Fruit fly (Drosophila melanogaster) whole organism, adult: ENCODE data around the gene CG4872.
A peak's percentile ranks its signal among the peaks of the same experiment; 100 is the strongest.

Experiments used
- CG11617 ChIP-seq: fragments of 200-800 bp; sonication (Bioruptor generic); optimal IDR thresholded peaks from 2 replicates; lab custom pipeline; 2017; ENCODE audit warnings: mild to moderate bottlenecking, missing biosample characterization, missing genetic modification reagents, missing genetic modification characterization
- CG7045 ChIP-seq: fragments of 200-800 bp; sonication (Bioruptor generic); optimal IDR thresholded peaks from 2 replicates; lab custom pipeline; 2017; ENCODE audit warnings: missing biosample characterization, mild to moderate bottlenecking, missing genetic modification characterization
- Clk ChIP-seq: fragments of 200-800 bp; sonication (Bioruptor generic); optimal IDR thresholded peaks from 2 replicates; lab custom pipeline; 2017; ENCODE audit warnings: missing biosample characterization, missing genetic modification characterization
- Hr96 ChIP-seq: fragments of 200-800 bp; sonication (Bioruptor generic); optimal IDR thresholded peaks from 2 replicates; lab custom pipeline; 2016; ENCODE audit warnings: missing biosample characterization, missing genetic modification characterization
- Mnt ChIP-seq: fragments of 200-800 bp; sonication (Bioruptor generic); optimal IDR thresholded peaks from 2 replicates; lab custom pipeline; 2016; ENCODE audit warnings: missing biosample characterization, mild to moderate bottlenecking, missing genetic modification characterization
- bab1 ChIP-seq: fragments of 200-800 bp; sonication (Bioruptor generic); optimal IDR thresholded peaks from 3 replicates; lab custom pipeline; 2019; ENCODE audit warnings: missing biosample characterization, mild to moderate bottlenecking, missing genetic modification characterization, moderate library complexity
- ovo ChIP-seq: fragments of 200-800 bp; sonication (Bioruptor generic); optimal IDR thresholded peaks from 2 replicates; lab custom pipeline; 2016; ENCODE audit warnings: missing biosample characterization, missing genetic modification characterization
- toe ChIP-seq: fragments of 200-800 bp; sonication (Bioruptor generic); optimal IDR thresholded peaks from 2 replicates; lab custom pipeline; 2016; ENCODE audit warnings: missing biosample characterization, missing genetic modification characterization

DNA sequence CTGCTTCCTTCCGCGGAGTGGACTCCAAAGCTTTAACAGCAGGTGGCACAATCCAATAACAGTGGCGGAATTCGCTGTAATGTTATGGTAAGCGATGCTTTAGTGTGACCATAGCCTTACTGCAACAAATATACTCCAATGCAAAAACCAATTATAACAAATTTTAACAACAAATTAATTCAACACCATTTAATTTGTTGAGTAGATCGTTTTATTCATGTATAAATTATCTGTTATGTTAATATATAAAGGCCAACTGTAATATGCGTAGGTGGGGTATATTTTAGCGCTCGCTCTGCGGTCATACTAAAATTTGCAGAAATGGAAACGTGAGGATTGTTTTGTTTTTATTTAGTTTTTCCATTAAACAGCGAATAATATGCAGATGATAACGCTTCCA lies 3.1 kb downstream of the CG4872 start, which contains the start of the genes Nprl2 and Polr3I:
- peak; percentile 33 for TF ChIP-seq bab1 (GFP tag; lab: Kevin White, UChicago)
- TF ChIP-seq CG7045 (GFP tag; lab: Kevin White, UChicago): no peak
- TF ChIP-seq Mnt (GFP tag; lab: Kevin White, UChicago): no peak
- no peak for TF ChIP-seq ovo (GFP tag; lab: Kevin White, UChicago)
- TF ChIP-seq Clk: no peak
- TF ChIP-seq Hr96 (GFP tag; lab: Kevin White, UChicago): no peak
- TF ChIP-seq CG11617 (GFP tag; lab: Kevin White, UChicago): no peak
- TF ChIP-seq toe: no peak
